Fruit fly (Drosophila melanogaster) whole organism, embryonic: Measurements from ENCODE around the gene CG5021.

Source experiments
- Awh ChIP-seq: fragments of 200-800 bp; sonication (Bioruptor generic); IDR thresholded peaks from 2 replicates; pipeline ENCODE4, ENCODE4 v1.3.6; 2022; ENCODE audit warnings: missing biosample characterization, missing genetic modification characterization
- Bteb2 ChIP-seq: fragments of 200-800 bp; sonication (Bioruptor generic); optimal IDR thresholded peaks from 2 replicates; lab custom pipeline; 2016; ENCODE audit warnings: missing biosample characterization, missing genetic modification characterization
- CG15696 ChIP-seq: fragments of 200-800 bp; sonication (Bioruptor generic); optimal IDR thresholded peaks from 2 replicates; lab custom pipeline; 2019; ENCODE audit warnings: missing biosample characterization, mild to moderate bottlenecking, missing genetic modification characterization, moderate library complexity
- CG17912 ChIP-seq: fragments of 200-800 bp; sonication (Bioruptor generic); optimal IDR thresholded peaks from 2 replicates; lab custom pipeline; 2018; ENCODE audit warnings: missing biosample characterization, mild to moderate bottlenecking, missing genetic modification characterization
- CG18011 ChIP-seq: fragments of 200-800 bp; sonication (Bioruptor generic); optimal IDR thresholded peaks from 2 replicates; lab custom pipeline; 2017; ENCODE audit warnings: missing biosample characterization, missing genetic modification characterization, mild to moderate bottlenecking, moderate library complexity, missing genotype
- CG1832 ChIP-seq: fragments of 200-800 bp; sonication (Bioruptor generic); optimal IDR thresholded peaks from 2 replicates; lab custom pipeline; 2017; ENCODE audit warnings: missing biosample characterization, mild to moderate bottlenecking, missing genetic modification characterization, inconsistent platforms
- CG3065 ChIP-seq: fragments of 200-800 bp; sonication (Bioruptor generic); optimal IDR thresholded peaks from 2 replicates; lab custom pipeline; 2016; ENCODE audit warnings: missing biosample characterization, missing genetic modification characterization
- CG42726 ChIP-seq: fragments of 200-800 bp; sonication (Bioruptor generic); IDR thresholded peaks from 2 replicates; pipeline ENCODE4 v1.3.6; 2022; ENCODE audit warnings: missing biosample characterization, missing genetic modification characterization; ENCODE audit not compliant: partially characterized antibody
- CG6854 ChIP-seq: fragments of 200-800 bp; sonication (Bioruptor generic); optimal IDR thresholded peaks from 3 replicates; lab custom pipeline; 2017; ENCODE audit warnings: missing biosample characterization, mild to moderate bottlenecking, missing genetic modification characterization
- CG7928 ChIP-seq: fragments of 200-800 bp; sonication (Bioruptor generic); optimal IDR thresholded peaks from 2 replicates; lab custom pipeline; 2017; ENCODE audit warnings: missing biosample characterization, mild to moderate bottlenecking, missing genetic modification characterization
- CG8089 ChIP-seq: fragments of 200-800 bp; sonication (Bioruptor generic); optimal IDR thresholded peaks from 3 replicates; lab custom pipeline; 2016; ENCODE audit warnings: missing biosample characterization, missing genetic modification characterization
- CG9817 ChIP-seq: fragments of 200-800 bp; sonication (Bioruptor generic); optimal IDR thresholded peaks from 2 replicates; lab custom pipeline; 2018; ENCODE audit warnings: missing biosample characterization, mild to moderate bottlenecking, missing genetic modification characterization, moderate library complexity
- CG9932 ChIP-seq: fragments of 200-800 bp; sonication (Bioruptor generic); IDR thresholded peaks from 2 replicates; pipeline ENCODE4 v1.3.6; 2022; ENCODE audit warnings: missing biosample characterization, missing genetic modification characterization
- CoRest ChIP-seq: fragments of 200-800 bp; sonication (Bioruptor generic); optimal IDR thresholded peaks from 3 replicates; lab custom pipeline; 2018; ENCODE audit warnings: missing biosample characterization, mild to moderate bottlenecking, missing genetic modification characterization, moderate library complexity
- D19A ChIP-seq: fragments of 200-800 bp; optimal IDR thresholded peaks from 3 replicates; lab custom pipeline; 2019; ENCODE audit warnings: missing biosample characterization, mild to moderate bottlenecking, missing genetic modification characterization, moderate library complexity
- Doc2 ChIP-seq: fragments of 200-800 bp; sonication (Bioruptor generic); IDR thresholded peaks from 2 replicates; pipeline ENCODE4 v1.3.6; 2022; ENCODE audit warnings: missing biosample characterization, missing genetic modification characterization
- E2f2 ChIP-seq: fragments of 200-800 bp; sonication (Bioruptor generic); IDR thresholded peaks from 2 replicates; pipeline ENCODE4 v1.3.6; 2022; ENCODE audit warnings: missing biosample characterization, missing genetic modification characterization
- Gug ChIP-seq: fragments of 200-800 bp; sonication (Bioruptor generic); IDR thresholded peaks from 4 replicates; pipeline ENCODE4 v1.3.6; 2022; ENCODE audit warnings: missing biosample characterization, missing genetic modification characterization
- Hsf ChIP-seq: fragments of 200-800 bp; sonication (Bioruptor generic); optimal IDR thresholded peaks from 3 replicates; lab custom pipeline; 2016; ENCODE audit warnings: missing biosample characterization, missing genetic modification characterization
- Lhr ChIP-seq: fragments of 200-800 bp; sonication (Bioruptor generic); optimal IDR thresholded peaks from 3 replicates; lab custom pipeline; 2017; ENCODE audit warnings: mild to moderate bottlenecking, missing biosample characterization, missing genetic modification reagents, missing genetic modification characterization
- MBD-R2 ChIP-seq: fragments of 200-800 bp; sonication (Bioruptor generic); IDR thresholded peaks from 2 replicates; pipeline ENCODE4 v1.3.6; 2022; ENCODE audit warnings: missing biosample characterization, missing genetic modification characterization
- MESR4 ChIP-seq: fragments of 200-800 bp; sonication (Bioruptor generic); optimal IDR thresholded peaks from 2 replicates; lab custom pipeline; 2018; ENCODE audit warnings: missing biosample characterization, mild to moderate bottlenecking, missing genetic modification characterization, moderate library complexity
- Mes4 ChIP-seq: fragments of 200-800 bp; sonication (Bioruptor generic); optimal IDR thresholded peaks from 2 replicates; lab custom pipeline; 2016; ENCODE audit warnings: missing biosample characterization, missing genetic modification characterization
- Nf-YA ChIP-seq: fragments of 200-800 bp; sonication (Bioruptor generic); IDR thresholded peaks from 2 replicates; pipeline ENCODE4 v1.3.6; 2022; ENCODE audit warnings: missing biosample characterization, missing genetic modification characterization
- Nf-YB ChIP-seq: fragments of 200-800 bp; sonication (Bioruptor generic); optimal IDR thresholded peaks from 3 replicates; lab custom pipeline; 2019; ENCODE audit warnings: missing biosample characterization, mild to moderate bottlenecking, missing genetic modification characterization, moderate library complexity
- Sry-β ChIP-seq: fragments of 200-800 bp; sonication (Bioruptor generic); optimal IDR thresholded peaks from 2 replicates; lab custom pipeline; 2018; ENCODE audit warnings: missing biosample characterization, mild to moderate bottlenecking, missing genetic modification characterization, moderate library complexity
- Vsx1 ChIP-seq: fragments of 200-800 bp; sonication (Bioruptor generic); optimal IDR thresholded peaks from 2 replicates; lab custom pipeline; 2017; ENCODE audit warnings: missing biosample characterization, mild to moderate bottlenecking, missing genetic modification characterization, missing genetic modification reagents
- Xbp1 ChIP-seq: fragments of 200-800 bp; sonication (Bioruptor generic); optimal IDR thresholded peaks from 3 replicates; lab custom pipeline; 2016; ENCODE audit warnings: missing biosample characterization, mild to moderate bottlenecking, missing genetic modification characterization
- YL-1 ChIP-seq: fragments of 200-800 bp; sonication (Bioruptor generic); optimal IDR thresholded peaks from 3 replicates; lab custom pipeline; 2017; ENCODE audit warnings: missing biosample characterization, mild to moderate bottlenecking, missing genetic modification characterization
- bab2 ChIP-seq: fragments of 200-800 bp; sonication (Bioruptor generic); optimal IDR thresholded peaks from 2 replicates; lab custom pipeline; 2016; ENCODE audit warnings: missing biosample characterization, missing genetic modification characterization
- cad ChIP-seq: fragments of >200 bp; optimal IDR thresholded peaks from 2 replicates; lab custom pipeline; 2017; ENCODE audit warnings: missing biosample characterization, missing genetic modification characterization
- dimm ChIP-seq: fragments of 200-800 bp; sonication (Bioruptor generic); IDR thresholded peaks from 2 replicates; pipeline ENCODE4 v1.3.6; 2022; ENCODE audit warnings: missing biosample characterization, missing genetic modification characterization
- disco-r ChIP-seq: fragments of 200-800 bp; sonication (Bioruptor generic); optimal IDR thresholded peaks from 2 replicates; lab custom pipeline; 2016; ENCODE audit warnings: missing biosample characterization, missing genetic modification characterization
- grn ChIP-seq: fragments of 200-800 bp; sonication (Bioruptor generic); optimal IDR thresholded peaks from 3 replicates; lab custom pipeline; 2017; ENCODE audit warnings: missing biosample characterization, missing genetic modification characterization
- hb ChIP-seq: fragments of 200-800 bp; sonication (Bioruptor generic); IDR thresholded peaks from 3 replicates; pipeline ENCODE4 v1.3.6; 2022; ENCODE audit warnings: missing biosample characterization, missing genetic modification characterization; ENCODE audit not compliant: partially characterized antibody
- knrl ChIP-seq: fragments of 200-800 bp; sonication (Bioruptor generic); IDR thresholded peaks from 3 replicates; pipeline ENCODE4 v1.3.6; 2022; ENCODE audit warnings: missing biosample characterization, missing genetic modification characterization; ENCODE audit not compliant: partially characterized antibody
- lmd ChIP-seq: fragments of 200-800 bp; sonication (Bioruptor generic); IDR thresholded peaks from 2 replicates; pipeline ENCODE4 v1.3.6; 2022; ENCODE audit warnings: missing biosample characterization, missing genetic modification characterization
- luna ChIP-seq: fragments of 200-800 bp; sonication (Bioruptor generic); optimal IDR thresholded peaks from 2 replicates; lab custom pipeline; 2016; ENCODE audit warnings: missing biosample characterization, missing genetic modification characterization
- pho ChIP-seq: fragments of 200-800 bp; sonication (Bioruptor generic); optimal IDR thresholded peaks from 2 replicates; lab custom pipeline; 2016; ENCODE audit warnings: missing biosample characterization, missing genetic modification characterization
- psq ChIP-seq: fragments of 200-800 bp; sonication (Bioruptor generic); optimal IDR thresholded peaks from 2 replicates; lab custom pipeline; 2017; ENCODE audit warnings: missing biosample characterization, missing genetic modification characterization
- schlank ChIP-seq: fragments of 200-800 bp; sonication (Bioruptor generic); optimal IDR thresholded peaks from 2 replicates; lab custom pipeline; 2018; ENCODE audit warnings: missing biosample characterization, mild to moderate bottlenecking, missing genetic modification characterization
- slou ChIP-seq: fragments of 200-800 bp; sonication (Bioruptor generic); optimal IDR thresholded peaks from 3 replicates; lab custom pipeline; 2016; ENCODE audit warnings: missing biosample characterization, missing genetic modification characterization
- stwl ChIP-seq: fragments of 200-800 bp; sonication (Bioruptor generic); optimal IDR thresholded peaks from 3 replicates; lab custom pipeline; 2018; ENCODE audit warnings: missing biosample characterization, mild to moderate bottlenecking, missing genetic modification characterization, moderate library complexity
- sug ChIP-seq: fragments of 200-800 bp; optimal IDR thresholded peaks from 2 replicates; lab custom pipeline; 2019; ENCODE audit warnings: missing biosample characterization, mild to moderate bottlenecking, missing genetic modification characterization, moderate library complexity
- tin ChIP-seq: fragments of 200-800 bp; sonication (Bioruptor generic); optimal IDR thresholded peaks from 3 replicates; lab custom pipeline; 2016; ENCODE audit warnings: missing biosample characterization, missing genetic modification characterization
- tna ChIP-seq: fragments of 200-800 bp; sonication (Bioruptor generic); IDR thresholded peaks from 2 replicates; pipeline ENCODE4 v1.3.6; 2022; ENCODE audit warnings: missing biosample characterization, missing genetic modification characterization; ENCODE audit not compliant: partially characterized antibody

Gene CG5021

DNA sequence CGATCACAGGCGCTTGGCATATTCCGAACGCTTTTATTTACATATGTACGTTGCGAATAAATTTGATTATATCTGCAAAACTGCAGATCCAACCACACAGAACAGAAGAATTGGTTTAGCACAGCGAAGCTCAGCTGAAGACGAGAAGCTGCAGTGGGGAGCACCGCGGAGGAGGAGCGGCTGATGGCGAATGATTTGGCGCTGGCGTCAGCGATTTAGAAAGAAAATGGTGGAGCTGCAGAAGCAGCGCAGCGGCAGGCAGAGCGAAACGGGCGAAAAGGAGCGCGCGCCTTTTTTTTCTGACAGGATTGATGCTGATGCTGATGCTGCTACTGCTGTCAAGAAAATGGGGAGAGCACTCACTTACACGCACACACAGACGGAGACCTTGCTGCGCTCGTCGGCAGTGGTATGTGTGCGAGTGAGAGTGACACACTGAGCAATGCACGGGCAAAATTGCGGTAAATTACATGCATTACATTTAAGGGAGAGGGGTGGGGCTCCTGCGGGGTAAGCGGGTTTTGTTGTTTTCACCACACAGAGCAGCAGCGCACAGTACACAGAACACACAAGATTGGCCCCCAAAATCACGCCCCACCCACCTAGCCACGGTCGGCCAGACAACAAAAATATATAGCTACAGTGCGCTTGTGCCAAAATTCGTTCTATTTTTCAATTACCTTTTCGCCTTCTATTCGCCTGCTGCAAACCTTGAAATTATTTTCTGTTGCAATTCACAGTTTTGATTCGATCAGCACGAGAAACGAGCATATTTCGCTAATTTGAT, 30.5 kb downstream of the CG5021 start (continued):
- TF ChIP-seq CG15696 (tag; lab: Kevin White, UChicago): no peak
- TF ChIP-seq D19A (tag; lab: Kevin White, UChicago): no peak
- TF ChIP-seq schlank (tag; lab: Kevin White, UChicago): no peak
- TF ChIP-seq CG6854 (GFP tag; lab: Kevin White, UChicago): peak; percentile 38
- TF ChIP-seq Awh (GFP tag; lab: Robert Waterston, UW): 0 out of 2 replicates have a peak, but pooled peaks have one; percentile 24
- TF ChIP-seq MESR4 (GFP tag; lab: Kevin White, UChicago): no peak

DNA sequence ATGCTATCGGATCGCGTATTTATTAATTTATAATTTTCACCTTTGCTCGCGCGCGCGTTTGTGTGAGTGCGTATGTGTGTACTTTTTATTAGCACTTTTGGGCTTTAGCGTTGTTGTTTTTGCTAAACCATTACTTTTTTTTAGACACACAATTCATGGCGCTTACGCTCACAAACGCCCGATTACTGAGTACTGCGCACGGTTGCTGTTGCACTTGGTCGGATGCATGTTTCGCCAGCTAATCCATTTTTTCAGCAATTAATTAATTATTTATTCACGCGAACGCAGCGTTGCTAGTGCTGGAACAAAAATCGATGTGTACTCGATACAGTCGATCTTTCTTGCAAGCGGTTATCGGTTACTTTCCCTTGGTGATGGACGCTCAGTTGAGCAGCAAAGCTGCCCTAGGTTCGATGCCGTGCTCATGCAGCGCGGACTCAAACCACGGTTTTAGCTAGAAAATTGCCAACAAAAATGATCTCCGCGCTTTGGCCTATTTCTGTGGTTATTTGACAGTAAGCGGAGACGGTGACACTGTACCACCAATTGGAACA, 31.1 kb downstream of the CG5021 start, which contains the start of the genes smg and CG5087:
Gene smg (minus strand): TSS at position 304 of the 554 bp plus-strand sequence.
Gene CG5087 (plus strand): TSS at position 499 of the 554 bp plus-strand sequence.
- TF ChIP-seq CG42726 (GFP tag; lab: Robert Waterston, UW) (peak; percentile 85; the same call in 1 of the 2 replicates), CG7928 (GFP tag; lab: Kevin White, UChicago) (peak; percentile 42), tin (GFP tag; lab: Kevin White, UChicago) (peak; percentile 42), Nf-YA (no peak), Gug (GFP tag; lab: Robert Waterston, UW) (peak; percentile 55; the same call in 1 of the 4 replicates), CG9932 (GFP tag; lab: Robert Waterston, UW) (peak; percentile 80), hb (GFP tag; lab: Robert Waterston, UW) (0 out of 3 replicates have a peak, but pooled peaks have one; percentile 42), CG17912 (GFP tag; lab: Kevin White, UChicago) (peak; percentile 58), bab2 (peak; percentile 14), MBD-R2 (GFP tag; lab: Robert Waterston, UW) (peak; percentile 88), psq (GFP tag; lab: Kevin White, UChicago) (peak; percentile 15), Mes4 (GFP tag; lab: Kevin White, UChicago) (peak; percentile 23), CG8089 (GFP tag; lab: Kevin White, UChicago) (peak; percentile 49), CG3065 (GFP tag; lab: Kevin White, UChicago) (no peak), sug (tag; lab: Kevin White, UChicago) (peak; percentile 50), tna (peak; percentile 53; the same call in 1 of the 2 replicates), Vsx1 (GFP tag; lab: Kevin White, UChicago) (peak; percentile 64), CG9817 (tag; lab: Kevin White, UChicago) (peak; percentile 39), Nf-YB (GFP tag; lab: Kevin White, UChicago) (peak; percentile 2), cad (GFP tag; lab: Kevin White, UChicago) (no peak), luna (GFP tag; lab: Kevin White, UChicago) (no peak), pho (GFP tag; lab: Kevin White, UChicago) (peak; percentile 48), Xbp1 (GFP tag; lab: Kevin White, UChicago) (peak; percentile 67), slou (GFP tag; lab: Kevin White, UChicago) (no peak), YL-1 (GFP tag; lab: Kevin White, UChicago) (peak; percentile 78), Hsf (GFP tag; lab: Kevin White, UChicago) (peak; percentile 19), Doc2 (GFP tag; lab: Robert Waterston, UW) (no peak), grn (no peak), E2f2 (GFP tag; lab: Robert Waterston, UW) (peak; percentile 46), Lhr (GFP tag; lab: Kevin White, UChicago) (peak; percentile 97), Sry-β (GFP tag; lab: Kevin White, UChicago) (peak; percentile 79), CoRest (peak; percentile 62), disco-r (GFP tag; lab: Kevin White, UChicago) (no peak), knrl (GFP tag; lab: Robert Waterston, UW) (peak; percentile 67), lmd (GFP tag; lab: Robert Waterston, UW) (peak; percentile 19; the same call in 1 of the 2 replicates), CG18011 (no peak), dimm (GFP tag; lab: Robert Waterston, UW) (no peak), CG1832 (GFP tag; lab: Kevin White, UChicago) (no peak), stwl (tag; lab: Kevin White, UChicago) (peak; percentile 85), Bteb2 (peak; percentile 16)
